Fruit fly (Drosophila melanogaster): ENCODE data around the gene CG2200.

The CG2200 gene

dm6 chrX:13135702-13136101 lies 41.6 kb downstream of the CG2200 start (continued):
- TF ChIP-seq vnd (GFP tag; IDR thresholded peaks at IDR 0.05; ENCODE audit: partially characterized antibody), result no peak
- no peak for TF ChIP-seq Usf (GFP tag; optimal IDR thresholded peaks at IDR 0.05)
- TF ChIP-seq CG2712 (tag; optimal IDR thresholded peaks at IDR 0.05), result peak; percentile 64
- no peak for TF ChIP-seq yki (optimal IDR thresholded peaks at IDR 0.05)
- TF ChIP-seq CG6683 (GFP tag; optimal IDR thresholded peaks at IDR 0.05), result no peak
- peak; percentile 7 for TF ChIP-seq Myb (GFP tag; optimal IDR thresholded peaks at IDR 0.05)
- TF ChIP-seq CHES-1-like (GFP tag; optimal IDR thresholded peaks at IDR 0.05), result peak; percentile 13
- TF ChIP-seq Trl (optimal IDR thresholded peaks at IDR 0.05), result no peak
- TF ChIP-seq Trl (GFP tag; optimal IDR thresholded peaks at IDR 0.05), result no peak
- TF ChIP-seq NK7.1 (GFP tag; optimal IDR thresholded peaks at IDR 0.05), result no peak
- no peak for TF ChIP-seq CG6854 (GFP tag; optimal IDR thresholded peaks at IDR 0.05)
- no peak for TF ChIP-seq CG13287 (GFP tag; IDR thresholded peaks at IDR 0.05; ENCODE audit: partially characterized antibody)
- no peak for TF ChIP-seq gt (GFP tag; IDR thresholded peaks at IDR 0.05)
- TF ChIP-seq CrebB (tag; optimal IDR thresholded peaks at IDR 0.05), result no peak
- TF ChIP-seq cg (GFP tag; optimal IDR thresholded peaks at IDR 0.05), result no peak
- TF ChIP-seq oc (tag; optimal IDR thresholded peaks at IDR 0.05), result peak; percentile 45
- no peak for TF ChIP-seq CG31224 (GFP tag; IDR thresholded peaks at IDR 0.05)
- no peak for TF ChIP-seq hth (optimal IDR thresholded peaks at IDR 0.05)
- no peak for TF ChIP-seq MESR4 (GFP tag; optimal IDR thresholded peaks at IDR 0.05)
- no peak for TF ChIP-seq CG7271 (tag; optimal IDR thresholded peaks at IDR 0.05)
- TF ChIP-seq usp (GFP tag; optimal IDR thresholded peaks at IDR 0.05), result no peak
- no peak for TF ChIP-seq CG32767 (GFP tag; IDR thresholded peaks at IDR 0.05)
- no peak for TF ChIP-seq Mad (GFP tag; optimal IDR thresholded peaks at IDR 0.05)
- TF ChIP-seq Dbx (GFP tag; IDR thresholded peaks at IDR 0.05), result no peak
- no peak for TF ChIP-seq Tbp (GFP tag; optimal IDR thresholded peaks at IDR 0.05)
- TF ChIP-seq danr (GFP tag; IDR thresholded peaks at IDR 0.05), result peak; percentile 31; the same call in 1 of the 2 replicates
- TF ChIP-seq abd-A (tag; optimal IDR thresholded peaks at IDR 0.05), result no peak
- TF ChIP-seq pho (GFP tag; optimal IDR thresholded peaks at IDR 0.05), result peak; percentile 2
- TF ChIP-seq nmo (GFP tag; optimal IDR thresholded peaks at IDR 0.05), result peak; percentile 53
- no peak for TF ChIP-seq z (GFP tag; IDR thresholded peaks at IDR 0.05)
- no peak for TF ChIP-seq mld (GFP tag; IDR thresholded peaks at IDR 0.05; ENCODE audit: partially characterized antibody)
- TF ChIP-seq exex (tag; optimal IDR thresholded peaks at IDR 0.05), result no peak
- TF ChIP-seq cato (GFP tag; optimal IDR thresholded peaks at IDR 0.05; ENCODE audit: borderline replicate concordance), result no peak
- peak; percentile 23 for TF ChIP-seq Abd-B (GFP tag; optimal IDR thresholded peaks at IDR 0.05)
- TF ChIP-seq Meics (GFP tag; optimal IDR thresholded peaks at IDR 0.05), result peak; percentile 37
- TF ChIP-seq eve (GFP tag; optimal IDR thresholded peaks at IDR 0.05), result peak in 1 of 2 experiments; percentile 86
- peak; percentile 34 for TF ChIP-seq ewg (GFP tag; optimal IDR thresholded peaks at IDR 0.05)
- TF ChIP-seq slp2 (GFP tag; optimal IDR thresholded peaks at IDR 0.05), result no peak
- TF ChIP-seq Dad (GFP tag; optimal IDR thresholded peaks at IDR 0.05), result no peak
- no peak for TF ChIP-seq BEAF-32 (GFP tag; optimal IDR thresholded peaks at IDR 0.05)
- TF ChIP-seq ci (GFP tag; IDR thresholded peaks at IDR 0.05), result peak; percentile 88
- no peak for TF ChIP-seq zf30C (GFP tag; optimal IDR thresholded peaks at IDR 0.05)
- peak; percentile 54; the same call in 1 of the 2 replicates for TF ChIP-seq sob (GFP tag; IDR thresholded peaks at IDR 0.05)
- peak; percentile 42 for TF ChIP-seq tap (tag; optimal IDR thresholded peaks at IDR 0.05)
- TF ChIP-seq CG10274 (GFP tag; optimal IDR thresholded peaks at IDR 0.05), result peak; percentile 39
- peak; percentile 54 for TF ChIP-seq ems (GFP tag; optimal IDR thresholded peaks at IDR 0.05)
- TF ChIP-seq gem (tag; optimal IDR thresholded peaks at IDR 0.05), result peak; percentile 76
- TF ChIP-seq kah (GFP tag; optimal IDR thresholded peaks at IDR 0.05), result peak; percentile 46
- TF ChIP-seq klu (GFP tag; IDR thresholded peaks at IDR 0.05), result no peak
- peak; percentile 62 for TF ChIP-seq CG31441 (GFP tag; IDR thresholded peaks at IDR 0.05)
- peak; percentile 61; the same call in 2 of the 3 replicates for TF ChIP-seq Optix (GFP tag; IDR thresholded peaks at IDR 0.05)
- no peak for TF ChIP-seq her (GFP tag; optimal IDR thresholded peaks at IDR 0.05)
- TF ChIP-seq CG32772 (GFP tag; IDR thresholded peaks at IDR 0.05), result 0 out of 2 replicates have a peak, but pooled peaks have one; percentile 35

Measured in whole organism, embryonic.